Worm (Caenorhabditis elegans) whole organism, L4 larva: Measurements from ENCODE around the gene fbxb-106.

ENCODE experiments used
- R02D3.7 ChIP-seq: fragments of 150-350 bp; sonication (generic microtip); optimal IDR thresholded peaks from 3 replicates; lab custom pipeline; 2014; ENCODE audit warnings: missing biosample characterization, missing genetic modification characterization
- Y105C5A.15 ChIP-seq: fragments of 200-800 bp; sonication (Bioruptor generic); IDR thresholded peaks from 2 replicates; pipeline ENCODE4 v1.3.6; 2022; ENCODE audit warnings: missing genetic modification characterization, missing compliant biosample characterization
- egl-27 ChIP-seq: sonication (generic microtip); optimal IDR thresholded peaks from 3 replicates; lab custom pipeline; 2017; ENCODE audit warnings: missing biosample characterization, missing genetic modification reagents, missing genetic modification characterization
- mes-2 ChIP-seq: sonication (generic microtip); optimal IDR thresholded peaks from 2 replicates; lab custom pipeline; 2016; ENCODE audit warnings: missing genotype, mild to moderate bottlenecking, missing genetic modification characterization, missing compliant biosample characterization; ENCODE audit not compliant: poor library complexity, severe bottlenecking
- nhr-28 ChIP-seq: fragments of 150-350 bp; optimal IDR thresholded peaks from 2 replicates; lab custom pipeline; 2014; ENCODE audit warnings: missing biosample characterization, missing genetic modification characterization
- nhr-48 ChIP-seq: sonication (generic microtip); optimal IDR thresholded peaks from 2 replicates; lab custom pipeline; 2016; ENCODE audit warnings: mild to moderate bottlenecking, missing genetic modification characterization, missing compliant biosample characterization
- php-3 ChIP-seq: fragments of 200-800 bp; sonication (Bioruptor generic); IDR thresholded peaks from 2 replicates; pipeline ENCODE4 v1.3.6; 2022; ENCODE audit warnings: missing genetic modification reagents, missing genetic modification characterization, missing compliant biosample characterization
- skn-1 ChIP-seq: fragments of 150-350 bp; optimal IDR thresholded peaks from 2 replicates; lab custom pipeline; 2014; ENCODE audit warnings: missing biosample characterization, missing genetic modification characterization
- tag-97 ChIP-seq: fragments of 200-800 bp; sonication (Bioruptor generic); IDR thresholded peaks from 2 replicates; pipeline ENCODE4 v1.3.6; 2022; ENCODE audit warnings: missing genetic modification characterization, missing compliant biosample characterization
- unc-62 ChIP-seq, 3 experiments: fragments of 150-350 bp in 1 of 3; sonication (generic microtip); optimal IDR thresholded peaks in 2 of 3; peaks in 1 of 3; 1 replicate in 1 of 3; 2 replicates in 2 of 3; lab custom pipeline; 2014 to 2017; ENCODE audit warnings: missing biosample characterization in 3 of 3, missing genetic modification characterization in 3 of 3, missing genetic modification reagents in 3 of 3, missing genotype in 1 of 3
- ztf-11 ChIP-seq: fragments of 150-350 bp; optimal IDR thresholded peaks from 2 replicates; lab custom pipeline; 2014; ENCODE audit warnings: missing biosample characterization, missing genetic modification characterization

ce11 chrII:2742251-2742650 lies 20.0 kb upstream of the fbxb-106 start, which contains the start of gene T05A8.7:
- TF ChIP-seq R02D3.7 (tag; lab: Kevin White, UChicago) (no peak), nhr-28 (no peak), ztf-11 (tag; lab: Kevin White, UChicago) (no peak), php-3 (no peak), skn-1 (tag; lab: Kevin White, UChicago) (no peak), egl-27 (tag; lab: Kevin White, UChicago) (no peak), tag-97 (GFP tag; lab: Robert Waterston, UW) (no peak), unc-62 (GFP tag; optimal IDR thresholded peaks at IDR 0.05 in 1 of 2; lab: Kevin White, UChicago) (peak in 1 of 2 experiments; percentile 51), unc-62 (tag; optimal IDR thresholded peaks at IDR 0.05; lab: Kevin White, UChicago) (no peak), mes-2 (tag; lab: Kevin White, UChicago) (no peak), nhr-48 (tag; lab: Kevin White, UChicago) (no peak), Y105C5A.15 (GFP tag; lab: Robert Waterston, UW) (no peak)
